Fruit fly (Drosophila melanogaster): ENCODE measurements around the gene RpS6.
A peak's percentile ranks its signal among the peaks of the same experiment; 100 is the strongest.

The RpS6 gene

dm6 chrX:7908239-7909068 lies 7.3 kb upstream of the RpS6 start, which contains the start of the genes dpr14 and spidey (continued):
- TF ChIP-seq CG17328 (GFP tag; IDR thresholded peaks at IDR 0.05), result peak; percentile 85
- TF ChIP-seq CG8478 (optimal IDR thresholded peaks at IDR 0.05), result peak; percentile 36
- TF ChIP-seq Nf-YB (GFP tag; optimal IDR thresholded peaks at IDR 0.05), result peak; percentile 74
- peak; percentile 84 for TF ChIP-seq CG10147 (GFP tag; optimal IDR thresholded peaks at IDR 0.05)
- peak; percentile 52; the same call in 2 of the 3 replicates for TF ChIP-seq CG6791 (GFP tag; IDR thresholded peaks at IDR 0.05; ENCODE audit: partially characterized antibody)
- TF ChIP-seq CG2712 (tag; optimal IDR thresholded peaks at IDR 0.05), result peak; percentile 92
- TF ChIP-seq CG12155 (GFP tag; optimal IDR thresholded peaks at IDR 0.05), result peak; percentile 84
- TF ChIP-seq pzg (GFP tag; optimal IDR thresholded peaks at IDR 0.05), result peak; percentile 29
- TF ChIP-seq CG10543 (GFP tag; optimal IDR thresholded peaks at IDR 0.05), result peak; percentile 95
- peak; percentile 85 for TF ChIP-seq gsb (GFP tag; IDR thresholded peaks at IDR 0.05)
- no peak for TF ChIP-seq prd (optimal IDR thresholded peaks at IDR 0.05)
- peak; percentile 93 for TF ChIP-seq prd (GFP tag; IDR thresholded peaks at IDR 0.05)
- TF ChIP-seq ash1 (GFP tag; optimal IDR thresholded peaks at IDR 0.05), result no peak
- peak; percentile 82 for TF ChIP-seq tup (GFP tag; optimal IDR thresholded peaks at IDR 0.05)
- TF ChIP-seq tna (GFP tag; IDR thresholded peaks at IDR 0.05; ENCODE audit: partially characterized antibody), result no peak
- peak; percentile 49 for TF ChIP-seq CG17912 (GFP tag; optimal IDR thresholded peaks at IDR 0.05)
- peak; percentile 92 for TF ChIP-seq caup (GFP tag; optimal IDR thresholded peaks at IDR 0.05; ENCODE audit: severe bottlenecking)
- TF ChIP-seq Hr39 (optimal IDR thresholded peaks at IDR 0.05), result no peak
- TF ChIP-seq unpg (GFP tag; optimal IDR thresholded peaks at IDR 0.05), result peak; percentile 92
- no peak for TF ChIP-seq tll (GFP tag; optimal IDR thresholded peaks at IDR 0.05)
- 0 out of 2 replicates have a peak, but pooled peaks have one; percentile 31 for TF ChIP-seq Dip2 (GFP tag; IDR thresholded peaks at IDR 0.05)
- TF ChIP-seq CG14860 (GFP tag; IDR thresholded peaks at IDR 0.05; ENCODE audit: partially characterized antibody), result no peak
- TF ChIP-seq da (GFP tag; optimal IDR thresholded peaks at IDR 0.05), result peak; percentile 63
- peak; percentile 90 for TF ChIP-seq Dek (tag; optimal IDR thresholded peaks at IDR 0.05)
- TF ChIP-seq CG2678 (tag; optimal IDR thresholded peaks at IDR 0.05), result peak; percentile 96
- TF ChIP-seq sisA (GFP tag; IDR thresholded peaks at IDR 0.05), result peak; percentile 93
- TF ChIP-seq Hmr (GFP tag; optimal IDR thresholded peaks at IDR 0.05), result peak; percentile 95
- peak; percentile 70 for TF ChIP-seq MESR4 (GFP tag; optimal IDR thresholded peaks at IDR 0.05)
- peak; percentile 92 for TF ChIP-seq gro (GFP tag; optimal IDR thresholded peaks at IDR 0.05)
- TF ChIP-seq Neu2 (GFP tag; optimal IDR thresholded peaks at IDR 0.05; ENCODE audit: borderline replicate concordance), result peak; percentile 13
- peak; percentile 86 for TF ChIP-seq oc (tag; optimal IDR thresholded peaks at IDR 0.05)
- peak; percentile 22; the same call in 1 of the 2 replicates for TF ChIP-seq amos (GFP tag; IDR thresholded peaks at IDR 0.05; ENCODE audit: partially characterized antibody)
- TF ChIP-seq Stat92E (GFP tag; optimal IDR thresholded peaks at IDR 0.05), result no peak
- TF ChIP-seq CG6813 (GFP tag; optimal IDR thresholded peaks at IDR 0.05), result peak; percentile 92
- peak; percentile 89 for TF ChIP-seq Atf3 (GFP tag; optimal IDR thresholded peaks at IDR 0.05)
- peak; percentile 80 for TF ChIP-seq CG17568 (GFP tag; optimal IDR thresholded peaks at IDR 0.05)
- TF ChIP-seq cg (GFP tag; optimal IDR thresholded peaks at IDR 0.05), result peak; percentile 94
- peak; percentile 74 for TF ChIP-seq CG5245 (GFP tag; optimal IDR thresholded peaks at IDR 0.05)
- TF ChIP-seq CG11696 (GFP tag; IDR thresholded peaks at IDR 0.05), result peak; percentile 80
- TF ChIP-seq Ssrp (tag; optimal IDR thresholded peaks at IDR 0.05), result peak; percentile 78
- TF ChIP-seq CG12236 (GFP tag; optimal IDR thresholded peaks at IDR 0.05), result peak; percentile 72
- peak in 1 of 2 experiments; percentile 62 for TF ChIP-seq insv (GFP tag; optimal IDR thresholded peaks at IDR 0.05)
- TF ChIP-seq dimm (GFP tag; IDR thresholded peaks at IDR 0.05), result peak; percentile 70; the same call in 1 of the 2 replicates
- TF ChIP-seq abd-A (tag; optimal IDR thresholded peaks at IDR 0.05), result peak; percentile 92
- TF ChIP-seq klu (GFP tag; IDR thresholded peaks at IDR 0.05), result peak; percentile 77
- peak; percentile 38 for TF ChIP-seq en (GFP tag; optimal IDR thresholded peaks at IDR 0.05)
- peak; percentile 67 for TF ChIP-seq eyg (GFP tag; optimal IDR thresholded peaks at IDR 0.05)

All from whole organism, embryonic.